Worm (Caenorhabditis elegans): Measurements from ENCODE around the gene F28C6.9.

- no peak for TF ChIP-seq cog-1 (tag; optimal IDR thresholded peaks at IDR 0.05)
- no peak for TF ChIP-seq flt-1 (GFP tag; IDR thresholded peaks at IDR 0.05)
- TF ChIP-seq tab-1 (GFP tag; IDR thresholded peaks at IDR 0.05), result no peak
Observed at ce11 chrII:8575184-8575583, 34.8 kb downstream of the F28C6.9 start, which contains the start of gene puf-5.
